Worm (Caenorhabditis elegans) whole organism, midembryonic: ENCODE results near the gene F18F11.4.

Experiments used
- T22C8.4 ChIP-seq: fragments of 200-800 bp; sonication (Bioruptor generic); IDR thresholded peaks from 2 replicates; pipeline ENCODE4 v1.3.6; 2022; ENCODE audit warnings: missing genetic modification characterization, missing compliant biosample characterization
- cog-1 ChIP-seq: sonication (generic microtip); optimal IDR thresholded peaks from 2 replicates; lab custom pipeline; 2016; ENCODE audit warnings: missing genetic modification characterization, missing compliant biosample characterization
- flt-1 ChIP-seq: fragments of 200-800 bp; sonication (Bioruptor generic); IDR thresholded peaks from 2 replicates; pipeline ENCODE4 v1.3.6; 2022; ENCODE audit warnings: missing genetic modification characterization, missing compliant biosample characterization
- klf-2 ChIP-seq: fragments of 200-800 bp; sonication (Bioruptor generic); conservative IDR thresholded peaks from 2 replicates; pipeline ENCODE4 v1.3.6; 2022; ENCODE audit warnings: missing genetic modification reagents, missing genetic modification characterization, missing compliant biosample characterization
- med-1 ChIP-seq: sonication (generic microtip); optimal IDR thresholded peaks from 2 replicates; lab custom pipeline; 2017; ENCODE audit warnings: missing genetic modification characterization, mild to moderate bottlenecking, missing compliant biosample characterization, antibody characterized with exemption, missing genetic modification reagents; ENCODE audit not compliant: insufficient read depth
- ref-1 ChIP-seq: fragments of 200-800 bp; sonication (Bioruptor generic); conservative IDR thresholded peaks from 2 replicates; pipeline ENCODE4 v1.3.6; 2022; ENCODE audit warnings: missing genetic modification reagents, missing genetic modification characterization, missing compliant biosample characterization
- tab-1 ChIP-seq: fragments of 200-800 bp; sonication (Bioruptor generic); IDR thresholded peaks from 2 replicates; pipeline ENCODE4 v1.3.6; 2022; ENCODE audit warnings: missing genetic modification characterization, missing compliant biosample characterization
- ztf-23 ChIP-seq: fragments of 200-800 bp; sonication (Bioruptor generic); IDR thresholded peaks from 2 replicates; pipeline ENCODE4 v1.3.6; 2022; ENCODE audit warnings: missing genetic modification reagents, missing genetic modification characterization, missing compliant biosample characterization
- ztf-29 ChIP-seq: fragments of 200-800 bp; sonication (Bioruptor generic); IDR thresholded peaks from 2 replicates; pipeline ENCODE4 v1.3.6; 2022; ENCODE audit warnings: missing genetic modification reagents, missing genetic modification characterization, missing compliant biosample characterization

Gene F18F11.4

DNA sequence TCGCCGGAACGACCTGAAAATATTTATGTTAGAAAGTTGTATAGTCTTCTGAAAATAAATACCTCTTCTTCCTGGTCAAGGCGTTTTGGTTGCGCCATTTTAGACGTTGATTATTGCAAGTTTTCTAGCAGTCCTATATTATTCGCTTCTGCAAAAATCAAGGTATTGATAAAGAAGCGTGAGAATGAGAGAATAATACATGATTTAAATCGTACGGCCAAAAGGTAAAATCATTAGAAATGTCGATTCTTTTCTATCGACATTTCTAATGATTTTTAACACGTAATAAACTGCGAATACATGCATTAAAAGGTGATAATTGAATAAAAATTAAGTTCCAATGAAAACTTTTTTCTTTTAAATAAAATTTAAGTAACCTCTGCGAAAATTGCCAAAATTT lies 45.3 kb downstream of the F18F11.4 start, which contains the start of gene fln-1:
Gene fln-1 (minus strand): TSS at position 101 of the 400 bp plus-strand sequence.
- TF ChIP-seq T22C8.4 (GFP tag; lab: Robert Waterston, UW) (no peak), ref-1 (GFP tag; lab: Robert Waterston, UW) (no peak), ztf-23 (GFP tag; lab: Robert Waterston, UW) (no peak), flt-1 (no peak), cog-1 (tag; lab: Kevin White, UChicago) (no peak), tab-1 (GFP tag; lab: Robert Waterston, UW) (no peak), ztf-29 (GFP tag; lab: Robert Waterston, UW) (no peak)

DNA sequence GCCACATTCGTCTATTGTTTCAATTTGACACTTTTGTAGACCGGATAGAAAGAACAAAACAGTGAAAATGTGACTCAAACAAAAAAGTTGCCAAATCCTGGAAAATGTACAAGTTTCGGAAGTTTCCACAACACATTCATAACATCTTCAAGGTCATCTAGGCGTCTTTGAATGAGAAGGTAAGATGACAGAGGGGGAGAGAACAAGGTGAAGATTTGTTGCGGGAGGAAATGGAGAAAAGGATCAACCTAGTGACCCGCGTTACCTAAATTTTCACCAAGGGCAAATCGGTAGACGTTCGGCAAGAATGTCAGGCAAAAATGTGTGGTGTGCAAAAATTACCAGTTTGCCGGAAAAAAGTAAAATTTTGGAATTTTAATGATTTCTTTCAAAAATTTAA lies 47.2 kb downstream of the F18F11.4 start:
- TF ChIP-seq cog-1 (tag; lab: Kevin White, UChicago) (no peak), ztf-23 (GFP tag; lab: Robert Waterston, UW) (no peak), ztf-29 (GFP tag; lab: Robert Waterston, UW) (no peak), klf-2 (GFP tag; lab: Robert Waterston, UW) (no peak), tab-1 (GFP tag; lab: Robert Waterston, UW) (no peak), T22C8.4 (GFP tag; lab: Robert Waterston, UW) (no peak), ref-1 (GFP tag; lab: Robert Waterston, UW) (no peak), med-1 (GFP tag; lab: Kevin White, UChicago) (no peak), flt-1 (no peak)

DNA sequence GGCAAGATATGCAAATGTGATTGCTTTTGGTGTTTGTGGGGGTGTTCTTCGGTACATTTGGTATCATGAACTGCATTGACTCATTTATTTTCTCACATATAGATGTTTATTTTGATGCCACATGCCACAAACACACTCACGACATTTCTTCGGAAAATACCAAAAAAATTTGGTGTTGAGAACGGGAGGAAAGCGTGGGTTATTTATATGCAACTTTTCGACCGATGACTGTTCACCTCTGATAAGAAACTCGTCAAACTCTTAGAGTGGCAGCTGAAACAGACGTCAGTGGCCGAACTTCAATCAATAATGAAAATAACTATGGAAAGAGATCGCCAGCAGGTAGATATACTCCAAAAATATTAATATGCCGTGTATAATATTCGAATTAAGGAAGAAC lies 47.7 kb downstream of the F18F11.4 start:
- TF ChIP-seq tab-1 (GFP tag; lab: Robert Waterston, UW) (no peak), ref-1 (GFP tag; lab: Robert Waterston, UW) (no peak), ztf-29 (GFP tag; lab: Robert Waterston, UW) (no peak), flt-1 (no peak), ztf-23 (GFP tag; lab: Robert Waterston, UW) (no peak), T22C8.4 (GFP tag; lab: Robert Waterston, UW) (no peak), klf-2 (GFP tag; lab: Robert Waterston, UW) (no peak), cog-1 (tag; lab: Kevin White, UChicago) (no peak), med-1 (GFP tag; lab: Kevin White, UChicago) (no peak)

DNA sequence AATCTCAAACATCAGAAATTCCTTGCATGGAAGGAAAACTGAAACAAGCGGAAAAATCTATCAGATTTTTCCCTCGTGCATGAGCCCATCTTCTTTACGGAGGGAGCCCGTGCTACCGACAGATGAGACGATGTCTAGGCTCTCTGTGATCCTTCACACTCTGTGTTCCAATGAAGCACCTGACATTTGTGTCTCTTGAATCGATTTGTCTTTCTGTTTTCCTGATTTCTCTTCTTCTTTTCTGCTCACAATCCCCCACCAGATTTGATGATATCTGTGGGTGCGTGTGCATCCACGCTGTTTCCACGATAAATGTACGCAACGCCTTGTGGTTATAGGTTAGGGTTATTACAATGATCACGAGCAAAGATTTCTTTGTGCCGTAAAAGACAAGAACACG lies 48.2 kb downstream of the F18F11.4 start:
- TF ChIP-seq ref-1 (GFP tag; lab: Robert Waterston, UW): no peak
- TF ChIP-seq med-1 (GFP tag; lab: Kevin White, UChicago): no peak
- TF ChIP-seq tab-1 (GFP tag; lab: Robert Waterston, UW): no peak
- no peak for TF ChIP-seq cog-1 (tag; lab: Kevin White, UChicago)
- no peak for TF ChIP-seq ztf-23 (GFP tag; lab: Robert Waterston, UW)
- TF ChIP-seq flt-1: no peak
- TF ChIP-seq klf-2 (GFP tag; lab: Robert Waterston, UW): no peak
- TF ChIP-seq T22C8.4 (GFP tag; lab: Robert Waterston, UW): no peak
- no peak for TF ChIP-seq ztf-29 (GFP tag; lab: Robert Waterston, UW)

DNA sequence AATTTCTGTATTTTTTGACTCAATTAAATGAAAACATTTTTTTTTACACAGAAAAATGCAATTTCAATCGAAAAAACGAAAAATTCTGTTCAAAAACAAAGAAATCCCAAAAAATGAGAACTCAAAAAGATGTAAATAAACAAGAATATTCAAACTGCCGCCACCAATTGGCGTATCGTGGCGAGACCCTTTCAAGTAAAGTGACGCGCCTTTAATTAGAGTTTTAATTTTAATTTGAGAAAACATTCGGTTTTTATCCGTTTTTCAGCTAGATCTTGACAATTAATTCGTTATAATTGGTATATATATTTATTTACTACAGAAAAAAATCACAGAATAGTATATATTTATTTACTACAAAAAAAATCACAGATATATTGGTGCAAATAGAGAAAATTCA lies 49.0 kb downstream of the F18F11.4 start:
- TF ChIP-seq T22C8.4 (GFP tag; lab: Robert Waterston, UW) (no peak), ref-1 (GFP tag; lab: Robert Waterston, UW) (no peak), cog-1 (tag; lab: Kevin White, UChicago) (no peak), ztf-23 (GFP tag; lab: Robert Waterston, UW) (no peak), tab-1 (GFP tag; lab: Robert Waterston, UW) (no peak), klf-2 (GFP tag; lab: Robert Waterston, UW) (no peak), flt-1 (no peak), ztf-29 (GFP tag; lab: Robert Waterston, UW) (no peak), med-1 (GFP tag; lab: Kevin White, UChicago) (no peak)

DNA sequence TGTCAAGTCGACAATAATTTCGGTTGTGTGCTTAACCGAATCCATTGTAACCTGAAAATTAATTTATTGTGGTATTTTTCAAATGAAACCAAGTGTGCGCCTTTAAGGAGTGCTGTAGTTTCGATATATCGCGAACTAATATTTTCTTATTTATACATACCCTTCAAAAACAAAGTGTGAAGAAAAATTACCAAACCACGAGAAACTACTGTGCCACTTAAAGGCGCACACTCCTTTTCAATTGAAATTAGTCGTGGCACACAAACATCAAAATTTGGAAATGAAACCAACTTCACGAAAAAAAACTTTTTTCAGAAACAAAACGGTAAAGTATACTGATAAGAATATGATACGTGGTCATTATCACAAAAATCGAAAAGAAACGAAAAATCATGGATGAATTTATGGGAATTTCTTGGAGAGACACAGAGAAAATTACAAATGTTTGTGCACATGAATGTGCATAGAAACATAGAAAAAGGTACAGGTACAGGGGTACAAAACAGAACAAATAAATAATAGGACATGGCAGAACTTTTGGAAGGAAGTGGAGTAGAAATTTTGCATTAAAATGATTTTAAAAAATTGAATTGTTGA lies 52.6 kb downstream of the F18F11.4 start, which contains the start of gene spl-1:
Gene spl-1 (minus strand): TSS at position 51 of the 597 bp plus-strand sequence.
- TF ChIP-seq med-1 (GFP tag; lab: Kevin White, UChicago): no peak
